Worm (Caenorhabditis elegans) whole organism, L3 larva: ENCODE results near the gene F35D11.3.

ENCODE experiments used
- ZK546.5 ChIP-seq: sonication (generic microtip); optimal IDR thresholded peaks from 2 replicates; lab custom pipeline; 2017; ENCODE audit warnings: missing biosample characterization, missing genetic modification characterization
- elt-1 ChIP-seq: fragments of 150-350 bp; optimal IDR thresholded peaks from 2 replicates; lab custom pipeline; 2014; ENCODE audit warnings: missing biosample characterization, missing genetic modification characterization
- eor-1 ChIP-seq, 2 experiments: fragments of 150-350 bp; optimal IDR thresholded peaks; 2 replicates each; lab custom pipeline; 2014 to 2018; ENCODE audit warnings: missing biosample characterization in 2 of 2, missing genetic modification characterization in 2 of 2
- nhr-25 ChIP-seq: sonication (generic microtip); optimal IDR thresholded peaks from 2 replicates; lab custom pipeline; 2017; ENCODE audit warnings: missing biosample characterization, missing genetic modification characterization
- pqm-1 ChIP-seq: fragments of 150-350 bp; optimal IDR thresholded peaks from 2 replicates; lab custom pipeline; 2017; ENCODE audit warnings: missing biosample characterization, missing genetic modification characterization, inconsistent platforms
- tbx-2 ChIP-seq: sonication (generic microtip); optimal IDR thresholded peaks from 2 replicates; lab custom pipeline; 2016; ENCODE audit warnings: mild to moderate bottlenecking, missing genetic modification characterization, missing compliant biosample characterization
- ztf-11 ChIP-seq: fragments of 150-350 bp; optimal IDR thresholded peaks from 2 replicates; lab custom pipeline; 2014; ENCODE audit warnings: missing biosample characterization, missing genetic modification characterization

ce11 chrII:4616443-4616842 is 8.3 kb downstream of the F35D11.3 start, which contains the start of gene clec-136:
- no peak for TF ChIP-seq nhr-25 (tag; lab: Kevin White, UChicago)
- no peak for TF ChIP-seq ztf-11 (tag; lab: Kevin White, UChicago)
- no peak for TF ChIP-seq ZK546.5 (tag; lab: Kevin White, UChicago)
- TF ChIP-seq elt-1 (tag; lab: Kevin White, UChicago), result no peak
- TF ChIP-seq pqm-1 (tag; lab: Kevin White, UChicago), result no peak
- TF ChIP-seq tbx-2 (tag; lab: Kevin White, UChicago), result no peak
- TF ChIP-seq eor-1 (tag; optimal IDR thresholded peaks at IDR 0.05; lab: Kevin White, UChicago), result no peak
